Fruit fly (Drosophila melanogaster): ENCODE measurements around the gene PGRP-LD.

Gene PGRP-LD

DNA sequence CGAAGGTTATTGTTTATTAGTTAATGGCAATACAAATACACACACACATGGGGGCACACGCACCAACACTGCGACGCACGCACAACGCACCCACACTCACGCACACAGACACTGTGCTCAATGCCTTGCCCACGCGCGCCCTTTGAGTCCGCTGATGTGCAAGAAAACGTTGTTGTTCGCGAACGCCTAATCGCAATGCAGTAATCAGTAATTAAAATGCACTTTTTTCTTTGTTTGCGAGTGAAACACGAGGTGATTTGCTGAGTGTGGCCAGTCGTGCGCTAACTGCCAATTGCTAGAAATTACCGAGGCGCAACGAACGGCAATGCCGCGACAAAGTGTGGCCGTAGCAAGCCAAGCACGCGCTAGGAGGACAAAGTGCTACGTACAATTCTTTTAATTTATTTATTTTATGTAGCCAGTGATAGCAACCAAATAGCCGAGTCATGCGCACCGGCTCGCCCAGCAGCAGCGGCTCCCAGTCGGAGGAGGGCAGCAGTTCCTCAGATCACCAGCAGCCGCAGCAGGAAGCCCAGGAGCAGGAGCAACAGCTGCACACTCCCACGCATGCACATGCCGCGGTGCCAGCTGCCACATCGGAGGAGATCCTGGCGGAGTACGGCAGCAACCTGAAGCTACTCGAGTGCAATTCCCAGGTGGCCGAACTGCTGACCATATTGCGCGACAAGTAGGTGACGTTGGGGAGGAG is 30.9 kb downstream of the PGRP-LD start, which contains the start of the genes S6k and kri (continued):
- no peak for TF ChIP-seq fru (optimal IDR thresholded peaks at IDR 0.05)
- TF ChIP-seq Neu2 (GFP tag; optimal IDR thresholded peaks at IDR 0.05; ENCODE audit: borderline replicate concordance): no peak
- no peak for TF ChIP-seq Atf3 (GFP tag; optimal IDR thresholded peaks at IDR 0.05)
- TF ChIP-seq CG9932 (GFP tag; IDR thresholded peaks at IDR 0.05): no peak
- no peak for TF ChIP-seq ham (GFP tag; IDR thresholded peaks at IDR 0.05)
- TF ChIP-seq mld (GFP tag; IDR thresholded peaks at IDR 0.05; ENCODE audit: partially characterized antibody): 0 out of 3 replicates have a peak, but pooled peaks have one; percentile 33
- TF ChIP-seq hkb (optimal IDR thresholded peaks at IDR 0.05): no peak
- no peak for TF ChIP-seq hkb (GFP tag; IDR thresholded peaks at IDR 0.05)
- no peak for TF ChIP-seq pho (GFP tag; optimal IDR thresholded peaks at IDR 0.05)
- no peak for TF ChIP-seq Sry-β (GFP tag; optimal IDR thresholded peaks at IDR 0.05)
- peak; percentile 16 for TF ChIP-seq Myb (GFP tag; optimal IDR thresholded peaks at IDR 0.05)
- TF ChIP-seq CG8089 (GFP tag; optimal IDR thresholded peaks at IDR 0.05): no peak
- no peak for TF ChIP-seq CG6689 (GFP tag; IDR thresholded peaks at IDR 0.05)
- TF ChIP-seq ems (GFP tag; optimal IDR thresholded peaks at IDR 0.05): peak; percentile 5
- no peak for TF ChIP-seq CG10462 (GFP tag; optimal IDR thresholded peaks at IDR 0.05)
- peak; percentile 20 for TF ChIP-seq PHDP (tag; optimal IDR thresholded peaks at IDR 0.05)
- TF ChIP-seq zfh1 (GFP tag; IDR thresholded peaks at IDR 0.05): no peak
- peak; percentile 92; the same call in 2 of the 4 replicates for TF ChIP-seq chinmo (GFP tag; IDR thresholded peaks at IDR 0.05; ENCODE audit: partially characterized antibody)
- no peak for TF ChIP-seq zf30C (GFP tag; optimal IDR thresholded peaks at IDR 0.05)
- peak; percentile 10 for TF ChIP-seq CG8290 (GFP tag; optimal IDR thresholded peaks at IDR 0.05)
- TF ChIP-seq CG8290 (tag; optimal IDR thresholded peaks at IDR 0.05): peak in 1 of 2 experiments; percentile 67
- TF ChIP-seq Stat92E (GFP tag; optimal IDR thresholded peaks at IDR 0.05): no peak
- no peak for TF ChIP-seq inv (GFP tag; IDR thresholded peaks at IDR 0.05; ENCODE audit: partially characterized antibody)
- no peak for TF ChIP-seq slou (GFP tag; optimal IDR thresholded peaks at IDR 0.05)
- no peak for TF ChIP-seq Doc3 (GFP tag; IDR thresholded peaks at IDR 0.05; ENCODE audit: partially characterized antibody)
- no peak for TF ChIP-seq wdn (GFP tag; IDR thresholded peaks at IDR 0.05)
- TF ChIP-seq dmrt99B (tag; optimal IDR thresholded peaks at IDR 0.05): no peak
- peak; percentile 17 for TF ChIP-seq wek (GFP tag; optimal IDR thresholded peaks at IDR 0.05)
- TF ChIP-seq CG16863 (GFP tag; optimal IDR thresholded peaks at IDR 0.05): no peak
- TF ChIP-seq CG1832 (GFP tag; optimal IDR thresholded peaks at IDR 0.05): no peak
- no peak for TF ChIP-seq CG11085 (GFP tag; IDR thresholded peaks at IDR 0.05)
- no peak for TF ChIP-seq CG8281 (tag; optimal IDR thresholded peaks at IDR 0.05)
- no peak for TF ChIP-seq CG8388 (GFP tag; optimal IDR thresholded peaks at IDR 0.05)
- TF ChIP-seq CG14860 (GFP tag; IDR thresholded peaks at IDR 0.05; ENCODE audit: partially characterized antibody): no peak
- no peak for TF ChIP-seq gt (GFP tag; IDR thresholded peaks at IDR 0.05)
- TF ChIP-seq CG15514 (GFP tag; optimal IDR thresholded peaks at IDR 0.05): peak; percentile 45
- no peak for TF ChIP-seq pb (GFP tag; optimal IDR thresholded peaks at IDR 0.05)
- no peak for TF ChIP-seq trh (GFP tag; optimal IDR thresholded peaks at IDR 0.05)
- no peak for TF ChIP-seq CG4424 (GFP tag; optimal IDR thresholded peaks at IDR 0.05)
- no peak for TF ChIP-seq stc (GFP tag; IDR thresholded peaks at IDR 0.05)
- TF ChIP-seq ab (GFP tag; optimal IDR thresholded peaks at IDR 0.05): no peak
- peak; percentile 9 for TF ChIP-seq CG4282 (GFP tag; optimal IDR thresholded peaks at IDR 0.05)
- TF ChIP-seq Optix (GFP tag; IDR thresholded peaks at IDR 0.05): no peak
- TF ChIP-seq bcd (GFP tag; optimal IDR thresholded peaks at IDR 0.05): peak; percentile 19
- peak; percentile 14 for TF ChIP-seq CG13296 (GFP tag; optimal IDR thresholded peaks at IDR 0.05)
- no peak for TF ChIP-seq Sox100B (GFP tag; optimal IDR thresholded peaks at IDR 0.05)
- TF ChIP-seq HLH4C (GFP tag; IDR thresholded peaks at IDR 0.05; ENCODE audit: partially characterized antibody): no peak
- TF ChIP-seq CG3163 (GFP tag; optimal IDR thresholded peaks at IDR 0.05): no peak
- TF ChIP-seq CG14710 (tag; optimal IDR thresholded peaks at IDR 0.05): peak; percentile 52
- no peak for TF ChIP-seq bbx (GFP tag; IDR thresholded peaks at IDR 0.05; ENCODE audit: partially characterized antibody)
